Worm (Caenorhabditis elegans) whole organism, L4/young adult: ENCODE results near the gene kin-2.

Source experiments
- W03F9.2 ChIP-seq: fragments of 150-350 bp; optimal IDR thresholded peaks from 2 replicates; lab custom pipeline; 2014; ENCODE audit warnings: missing biosample characterization, missing genetic modification characterization
- dao-5 ChIP-seq: sonication (generic microtip); optimal IDR thresholded peaks from 2 replicates; lab custom pipeline; 2016; ENCODE audit warnings: missing genotype, missing genetic modification characterization, moderate library complexity, missing compliant biosample characterization
- him-1 ChIP-seq: sonication (generic microtip); optimal IDR thresholded peaks from 2 replicates; lab custom pipeline; 2016; ENCODE audit warnings: missing genotype, missing genetic modification reagents, missing genetic modification characterization, missing compliant biosample characterization

Gene kin-2

DNA sequence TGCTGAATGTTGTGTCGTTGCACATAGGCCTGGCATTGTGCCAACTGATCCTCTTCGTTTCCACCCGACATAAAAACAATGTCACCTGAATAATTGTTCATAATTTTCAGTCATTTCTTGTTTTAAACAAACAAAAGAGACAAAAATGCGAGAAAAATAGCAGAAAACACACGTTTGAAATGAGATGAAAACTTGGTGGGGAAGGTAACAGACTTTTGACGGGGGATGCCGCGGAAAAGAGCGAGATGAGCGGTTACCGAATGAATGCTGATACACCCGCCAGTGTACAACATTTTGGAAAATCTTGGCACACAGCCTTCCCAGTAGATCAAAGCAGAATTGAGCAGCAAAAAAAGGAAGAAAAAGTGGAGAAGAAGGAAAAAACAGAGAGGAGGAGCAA, at the start of gene kin-2:
TSS of gene kin-2 (minus strand) at position 101 of the 400 bp plus-strand sequence.
- no peak for TF ChIP-seq him-1
- no peak for TF ChIP-seq W03F9.2 (tag; lab: Kevin White, UChicago)
- TF ChIP-seq dao-5 (tag; lab: Kevin White, UChicago), result no peak

DNA sequence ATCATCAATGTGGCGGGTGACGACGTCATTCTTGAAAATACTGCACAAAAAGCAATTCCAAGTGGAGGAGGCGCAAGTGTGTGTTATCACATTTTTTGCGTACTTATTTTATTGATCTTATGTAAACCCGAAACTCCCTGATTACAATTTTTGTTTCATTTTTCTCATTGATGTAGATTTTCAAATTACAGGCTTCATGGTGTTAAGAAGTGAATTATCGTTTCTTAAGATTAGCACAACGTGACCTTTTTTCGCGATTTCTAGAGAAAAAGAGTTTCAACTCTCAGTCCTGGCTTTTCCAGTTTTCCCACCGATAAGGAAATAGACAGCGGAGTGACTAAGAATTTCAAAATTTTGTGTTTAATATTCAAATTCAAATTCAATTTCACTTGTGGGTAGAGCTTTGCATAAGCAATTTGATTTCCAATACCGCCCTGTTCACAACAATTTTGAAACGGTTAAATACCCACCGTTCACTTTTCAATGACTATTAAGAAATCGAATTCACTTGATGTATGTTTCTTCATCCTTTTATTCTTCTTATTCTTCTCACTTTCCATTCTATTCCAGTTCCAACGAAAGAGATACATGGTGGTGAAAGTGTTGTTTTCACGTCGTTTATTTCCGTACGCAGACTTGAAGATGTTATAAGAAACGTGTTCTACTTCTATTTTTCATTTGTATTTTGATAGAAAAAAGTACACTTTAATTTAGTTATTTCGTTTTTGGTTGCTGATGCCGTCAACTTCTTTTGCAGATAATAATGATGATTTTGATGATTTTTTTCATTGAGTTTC, 49.3 kb upstream of the kin-2 start:
- TF ChIP-seq dao-5 (tag; lab: Kevin White, UChicago) (no peak), W03F9.2 (tag; lab: Kevin White, UChicago) (no peak)

DNA sequence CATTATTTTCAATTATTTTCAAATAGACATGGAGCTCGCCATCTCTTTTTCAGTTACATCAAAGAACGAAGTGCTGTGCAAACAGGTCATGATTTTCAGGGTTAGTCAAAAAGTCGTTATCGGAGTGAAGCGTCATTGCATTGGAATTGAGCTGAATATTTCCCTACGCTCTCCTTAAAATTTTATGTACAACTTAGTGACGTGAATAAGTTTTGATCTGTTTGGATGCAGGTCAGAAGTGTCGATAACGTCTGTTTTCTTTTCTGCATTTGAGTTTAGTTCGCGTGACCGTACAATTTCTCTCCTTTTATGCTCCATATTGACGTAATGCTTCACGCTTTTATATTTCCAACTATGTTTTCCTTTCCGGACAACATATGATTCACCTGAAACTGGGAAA, 47.3 kb upstream of the kin-2 start:
- TF ChIP-seq him-1 (no peak), dao-5 (tag; lab: Kevin White, UChicago) (no peak)

DNA sequence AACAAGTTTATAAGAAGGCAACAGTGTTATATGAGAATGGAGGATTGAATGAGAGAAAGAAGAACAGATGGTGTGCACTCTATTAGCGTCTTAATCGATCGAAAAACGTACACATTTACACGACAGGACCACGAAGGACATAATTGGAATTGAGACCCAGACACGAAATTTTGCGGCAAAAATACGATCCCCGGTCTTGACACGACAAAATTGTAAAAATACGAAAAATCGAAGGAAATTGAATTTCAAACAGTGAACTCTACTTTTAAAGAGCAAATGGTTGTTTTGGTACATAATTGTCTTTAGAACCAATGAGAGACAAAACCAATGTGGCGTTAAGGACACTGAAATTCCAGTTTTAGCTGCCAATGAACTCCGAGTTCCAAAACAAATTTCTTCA, 44.8 kb upstream of the kin-2 start, which contains the start of gene lelo-3:
TSS of gene lelo-3 (minus strand) at position 101 of the 400 bp plus-strand sequence.
- no peak for TF ChIP-seq dao-5 (tag; lab: Kevin White, UChicago)
- TF ChIP-seq W03F9.2 (tag; lab: Kevin White, UChicago), result no peak
- no peak for TF ChIP-seq him-1

DNA sequence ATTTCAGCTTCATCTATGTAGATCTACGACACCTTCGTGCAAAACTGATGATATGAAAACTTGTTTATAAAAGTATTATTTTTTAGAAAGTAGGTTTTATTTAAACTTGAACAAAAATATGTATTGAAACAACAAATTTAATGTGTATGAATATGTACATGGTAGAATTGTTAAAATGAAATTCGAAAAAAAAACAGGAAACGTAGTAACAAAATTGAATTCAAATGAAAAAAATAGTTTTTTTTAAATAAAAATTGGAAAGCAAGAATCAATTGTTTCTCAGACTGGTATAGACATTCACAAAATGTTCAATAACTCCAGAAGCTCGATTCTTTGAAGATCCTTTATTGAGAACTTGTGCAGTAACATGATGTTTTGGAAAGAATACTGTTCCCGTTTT, 43.1 kb upstream of the kin-2 start:
- TF ChIP-seq him-1, result no peak
- no peak for TF ChIP-seq W03F9.2 (tag; lab: Kevin White, UChicago)
- no peak for TF ChIP-seq dao-5 (tag; lab: Kevin White, UChicago)

DNA sequence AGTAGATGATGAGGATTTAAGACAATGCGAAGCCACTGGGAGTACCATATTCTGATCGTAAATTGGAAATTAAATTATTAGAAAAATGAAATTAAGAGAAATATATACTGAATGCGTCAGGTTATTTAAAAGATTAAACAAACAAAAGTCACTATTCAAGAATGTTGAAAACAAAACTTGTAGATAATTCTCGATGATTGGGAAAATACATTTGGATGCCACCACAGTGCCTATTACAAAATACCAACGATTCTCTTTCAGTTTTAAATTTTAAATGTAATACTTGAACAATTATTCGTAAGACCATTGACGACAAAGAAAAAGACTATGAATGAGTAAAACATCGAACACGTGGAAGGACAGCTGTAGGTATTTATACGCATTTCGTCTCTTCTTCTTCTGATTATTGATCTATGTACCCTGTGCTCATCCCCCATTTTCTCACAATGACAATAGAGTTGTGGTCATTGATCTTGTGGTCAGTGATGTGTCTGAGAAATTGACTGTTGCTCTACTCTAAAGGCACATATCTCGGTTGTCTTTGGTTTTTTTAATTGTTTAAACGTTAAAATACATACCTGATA, 42.3 kb upstream of the kin-2 start, which contains the start of gene C09B8.4:
TSS of gene C09B8.4 (minus strand) at position 51 of the 584 bp plus-strand sequence.
- TF ChIP-seq dao-5 (tag; lab: Kevin White, UChicago) (no peak), W03F9.2 (tag; lab: Kevin White, UChicago) (no peak), him-1 (no peak)

DNA sequence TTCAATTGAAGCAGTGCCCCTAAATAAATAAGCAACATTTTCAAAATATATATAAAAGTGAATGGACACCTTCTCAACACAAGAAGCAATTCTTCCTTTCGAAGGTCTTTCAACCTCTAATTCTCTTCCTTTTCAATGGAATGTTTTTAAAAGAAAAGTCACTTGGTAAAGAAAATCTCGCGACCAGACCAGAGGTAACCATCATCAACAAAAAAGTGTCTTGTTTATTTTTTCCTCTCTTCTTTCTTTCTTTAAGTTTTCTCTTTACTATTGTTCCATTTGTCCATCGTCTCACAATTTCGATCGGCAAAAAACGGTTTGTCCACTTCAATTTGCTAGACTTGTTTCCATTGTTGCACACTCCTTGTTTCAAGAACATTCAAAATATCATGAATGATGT, 37.4 kb upstream of the kin-2 start, which contains the start of gene C09B8.8:
TSS of gene C09B8.8 (plus strand) at position 397 of the 400 bp plus-strand sequence.
- TF ChIP-seq him-1 (no peak), dao-5 (tag; lab: Kevin White, UChicago) (no peak), W03F9.2 (tag; lab: Kevin White, UChicago) (no peak)

DNA sequence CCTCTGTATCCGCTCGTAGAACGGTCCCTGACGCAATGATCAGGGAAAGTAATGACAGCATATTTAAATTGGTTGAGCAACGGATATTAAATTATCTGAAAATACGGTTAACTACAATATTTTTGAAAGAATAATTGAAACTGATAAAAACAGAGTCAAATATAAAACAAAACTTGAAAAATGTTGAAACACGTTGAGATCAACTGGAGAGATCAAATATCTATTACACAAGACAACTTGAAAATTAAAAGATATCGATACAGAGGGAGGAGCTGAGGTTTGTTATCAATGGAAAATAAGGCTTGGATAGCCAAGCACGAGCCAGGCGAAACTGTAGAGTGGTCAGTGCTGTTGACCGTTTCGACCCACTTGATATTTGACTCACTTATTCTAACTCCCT, 32.9 kb upstream of the kin-2 start, which contains the start of gene C09B8.3:
TSS of gene C09B8.3 (minus strand) at position 101 of the 400 bp plus-strand sequence.
- TF ChIP-seq him-1 (no peak), dao-5 (tag; lab: Kevin White, UChicago) (no peak), W03F9.2 (tag; lab: Kevin White, UChicago) (no peak)

DNA sequence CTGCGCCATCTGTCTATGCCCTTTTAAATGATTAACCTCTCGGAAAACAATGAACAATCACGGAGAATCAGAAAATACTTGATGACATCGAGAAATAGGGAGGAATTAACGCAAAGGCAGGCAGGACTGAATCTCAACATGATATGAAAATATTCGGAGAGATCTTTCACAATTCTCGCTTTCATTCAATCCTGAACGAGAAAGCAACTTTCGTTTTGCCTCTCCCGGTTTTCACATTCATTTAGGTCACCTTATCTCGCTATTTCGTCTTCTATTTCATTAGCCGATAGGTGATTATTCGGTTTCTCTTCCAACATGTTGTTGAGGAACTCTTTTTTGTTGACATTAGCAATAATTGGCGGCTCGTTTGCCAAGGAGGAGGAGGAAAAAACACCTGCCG, 26.7 kb upstream of the kin-2 start:
- TF ChIP-seq him-1, result no peak
- TF ChIP-seq dao-5 (tag; lab: Kevin White, UChicago), result no peak
- TF ChIP-seq W03F9.2 (tag; lab: Kevin White, UChicago), result no peak

DNA sequence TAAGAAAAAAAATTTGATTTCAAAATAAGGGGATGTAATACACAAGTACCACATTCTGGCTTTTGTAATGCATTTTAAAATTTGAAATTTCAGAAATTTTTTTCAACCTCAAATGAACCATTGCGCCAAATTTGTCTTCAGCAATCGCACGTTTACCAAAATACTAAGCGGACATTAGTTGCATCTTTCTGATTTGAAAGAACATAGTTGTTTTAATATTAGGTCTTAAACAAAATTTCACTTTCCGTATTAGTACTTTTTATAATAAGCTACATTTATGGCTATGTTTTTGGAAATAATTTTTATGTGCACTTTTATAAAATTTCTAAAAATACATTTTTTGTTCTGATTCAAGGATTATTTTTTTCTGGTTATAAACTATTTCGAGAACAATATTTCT, 26.2 kb upstream of the kin-2 start, which contains the start of gene sups-1:
TSS of gene sups-1 (plus strand) at position 301 of the 400 bp plus-strand sequence.
- TF ChIP-seq dao-5 (tag; lab: Kevin White, UChicago), result no peak
- TF ChIP-seq him-1, result no peak
- TF ChIP-seq W03F9.2 (tag; lab: Kevin White, UChicago), result no peak

DNA sequence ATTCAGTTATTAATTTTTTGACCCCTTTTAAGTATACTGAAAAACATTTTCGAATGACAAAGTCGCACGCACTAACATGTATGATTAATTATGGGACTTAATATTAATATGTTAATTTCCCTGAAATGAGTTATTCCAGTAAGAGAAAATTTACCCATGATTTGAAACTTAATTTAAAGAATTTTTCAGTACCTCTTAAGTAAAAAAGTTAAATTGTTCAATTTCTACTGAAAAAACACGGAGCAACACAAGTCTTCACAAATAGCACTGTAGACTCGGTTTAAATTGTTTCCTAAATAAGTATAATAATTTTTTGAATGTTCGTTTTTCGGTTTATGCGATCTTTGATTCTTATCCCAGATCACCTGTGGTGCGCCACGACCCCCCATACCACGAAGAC, 24.8 kb upstream of the kin-2 start:
- TF ChIP-seq him-1, result no peak
- TF ChIP-seq dao-5 (tag; lab: Kevin White, UChicago), result no peak
- no peak for TF ChIP-seq W03F9.2 (tag; lab: Kevin White, UChicago)

DNA sequence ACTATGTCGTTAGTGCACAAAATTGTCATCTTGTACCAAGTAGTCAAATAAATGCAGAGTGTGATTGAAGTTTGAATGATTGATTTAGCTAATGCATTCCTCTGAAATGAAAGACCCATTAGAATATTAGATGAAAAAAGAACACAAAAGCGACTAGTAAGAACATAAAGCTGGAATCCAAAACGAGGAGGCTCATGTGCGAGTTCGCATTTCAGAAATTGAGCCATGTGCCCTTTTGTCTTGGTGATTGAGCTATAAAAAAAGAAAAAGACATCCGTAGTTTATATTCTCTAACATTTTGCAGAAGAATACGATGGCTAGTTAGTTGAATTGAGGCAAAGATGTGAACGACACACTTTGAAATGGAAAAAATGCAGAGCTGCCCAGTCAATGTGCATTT, 23.8 kb upstream of the kin-2 start, which contains the start of gene F22F4.4:
TSS of gene F22F4.4 (minus strand) at position 101 of the 400 bp plus-strand sequence.
- TF ChIP-seq him-1, result no peak
- TF ChIP-seq dao-5 (tag; lab: Kevin White, UChicago), result no peak
- TF ChIP-seq W03F9.2 (tag; lab: Kevin White, UChicago), result no peak

DNA sequence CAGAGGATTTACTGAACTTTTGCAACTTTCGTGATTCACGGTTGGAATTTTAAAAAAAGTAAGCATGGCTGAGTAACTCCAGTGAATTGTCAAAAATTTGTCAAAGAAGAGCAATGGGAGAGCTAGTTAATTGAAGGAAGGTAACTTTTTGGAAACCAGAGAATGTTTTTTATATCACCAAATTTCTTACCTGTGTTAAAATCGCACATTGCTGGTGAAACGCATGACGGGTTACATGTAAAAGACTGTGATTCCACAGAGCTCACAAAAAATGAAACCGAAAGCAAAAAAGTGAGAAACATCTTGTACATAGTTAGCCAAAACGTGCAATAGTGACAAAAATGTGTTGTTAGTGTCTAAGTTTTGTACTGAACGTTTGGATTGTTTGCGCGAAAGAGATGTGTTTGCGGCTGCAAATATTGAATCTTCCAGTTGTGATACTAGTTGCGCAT, 21.5 kb upstream of the kin-2 start, which contains the start of gene F22F4.9:
TSS of gene F22F4.9 (minus strand) at position 402 of the 452 bp plus-strand sequence.
- TF ChIP-seq dao-5 (tag; lab: Kevin White, UChicago) (no peak), W03F9.2 (tag; lab: Kevin White, UChicago) (no peak), him-1 (no peak)
